Worm (Caenorhabditis elegans) whole organism, L4/young adult: ENCODE measurements around the gene nlr-1.
"Not testable (repeated sequence)": the region's sequence is repeated elsewhere in the genome, so short reads cannot be mapped to it uniquely, and the experiment has no call there.

ENCODE experiments used
- W03F9.2 ChIP-seq: fragments of 150-350 bp; optimal IDR thresholded peaks from 2 replicates; lab custom pipeline; 2014; ENCODE audit warnings: missing biosample characterization, missing genetic modification characterization
- dao-5 ChIP-seq: sonication (generic microtip); optimal IDR thresholded peaks from 2 replicates; lab custom pipeline; 2016; ENCODE audit warnings: missing genotype, missing genetic modification characterization, moderate library complexity, missing compliant biosample characterization
- him-1 ChIP-seq: sonication (generic microtip); optimal IDR thresholded peaks from 2 replicates; lab custom pipeline; 2016; ENCODE audit warnings: missing genotype, missing genetic modification reagents, missing genetic modification characterization, missing compliant biosample characterization

nlr-1 gene

DNA sequence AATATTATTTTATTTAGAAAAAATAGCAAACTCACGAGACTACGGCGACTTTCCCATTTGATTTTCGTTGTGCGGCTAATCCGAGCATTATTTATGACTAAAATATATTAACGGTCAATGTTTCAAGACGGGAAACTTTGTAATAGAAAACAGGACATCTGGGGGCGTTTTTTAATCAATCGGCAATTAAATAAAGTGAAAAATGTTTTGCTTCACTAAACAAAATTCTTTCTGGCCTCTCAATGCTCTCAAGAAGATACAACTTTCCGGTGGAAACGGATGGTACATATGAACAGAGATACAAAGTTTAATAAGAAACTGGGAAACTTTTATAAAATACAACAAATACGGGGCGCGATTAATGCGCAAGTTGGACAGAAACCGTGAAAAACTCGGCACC lies 27.3 kb downstream of the nlr-1 start, which contains the start of gene B0001.2:
Gene B0001.2, minus strand, starts transcription at position 101 of the 400 bp plus-strand sequence.
- TF ChIP-seq W03F9.2 (tag; lab: Kevin White, UChicago) (no peak), him-1 (tag; lab: Kevin White, UChicago) (no peak), dao-5 (no peak)

DNA sequence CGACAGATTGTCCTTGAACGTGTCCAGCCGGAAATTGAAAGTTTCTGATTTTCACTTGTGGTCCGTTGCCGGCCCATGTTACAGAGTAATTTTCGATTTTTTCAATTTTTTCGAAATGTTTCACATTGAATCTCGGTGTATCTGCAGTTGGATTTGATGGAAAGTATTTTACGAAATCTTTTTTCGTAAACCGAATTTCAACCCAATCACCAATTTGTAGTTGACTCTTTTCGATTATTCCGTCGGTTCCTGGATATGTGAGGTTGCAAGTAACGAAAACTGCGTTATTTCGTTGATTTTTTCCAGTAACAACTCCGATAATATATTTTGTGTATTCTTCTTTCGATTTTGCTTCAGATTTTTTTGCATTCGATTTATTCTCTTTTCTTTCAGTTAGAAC lies 28.5 kb downstream of the nlr-1 start:
- no peak for TF ChIP-seq him-1 (tag; lab: Kevin White, UChicago)

DNA sequence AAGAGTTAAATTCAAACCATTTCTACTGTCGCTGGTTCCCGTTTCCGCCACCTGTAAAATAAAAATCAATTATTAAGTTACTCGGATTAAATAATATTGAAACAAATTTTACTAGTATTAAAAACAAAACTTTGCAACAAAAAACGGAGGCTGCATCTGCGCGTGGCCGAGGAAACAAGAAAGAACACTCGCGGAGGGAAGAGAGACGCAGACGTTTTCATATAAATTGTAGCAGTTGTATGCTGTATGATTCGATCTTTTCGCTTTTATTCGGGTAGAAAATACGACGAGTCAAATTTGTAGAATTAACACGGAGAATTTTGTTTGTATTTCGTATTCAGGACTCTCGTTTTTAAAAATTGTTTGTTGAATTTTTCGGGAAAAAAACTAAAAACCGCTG lies 32.5 kb downstream of the nlr-1 start, which contains the start of gene B0001.3:
Gene B0001.3, minus strand, starts transcription at position 55 of the 400 bp plus-strand sequence.
- no peak for TF ChIP-seq him-1 (tag; lab: Kevin White, UChicago)
- no peak for TF ChIP-seq W03F9.2 (tag; lab: Kevin White, UChicago)
- no peak for TF ChIP-seq dao-5

DNA sequence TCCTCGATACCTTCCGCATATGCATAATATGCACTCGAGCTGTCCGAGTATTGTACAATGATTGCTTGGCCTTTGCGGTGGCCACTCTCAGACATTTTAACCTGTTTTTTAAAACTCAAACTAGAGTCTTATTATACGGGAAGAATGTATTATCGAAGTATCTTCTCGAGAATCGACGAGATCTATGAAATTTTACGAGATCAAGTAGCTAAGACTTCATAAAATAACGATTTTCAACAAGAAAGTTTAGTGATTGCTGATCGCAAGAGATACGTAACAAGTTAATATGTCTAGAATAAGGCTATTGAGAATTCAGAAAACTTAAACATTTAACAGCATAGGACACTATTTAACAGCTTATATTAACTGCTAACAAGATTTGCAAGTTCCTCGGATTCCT lies 34.9 kb downstream of the nlr-1 start, which contains the start of gene B0001.5:
Gene B0001.5, minus strand, starts transcription at position 101 of the 400 bp plus-strand sequence.
- TF ChIP-seq W03F9.2 (tag; lab: Kevin White, UChicago) (no peak), him-1 (tag; lab: Kevin White, UChicago) (no peak), dao-5 (no peak)

DNA sequence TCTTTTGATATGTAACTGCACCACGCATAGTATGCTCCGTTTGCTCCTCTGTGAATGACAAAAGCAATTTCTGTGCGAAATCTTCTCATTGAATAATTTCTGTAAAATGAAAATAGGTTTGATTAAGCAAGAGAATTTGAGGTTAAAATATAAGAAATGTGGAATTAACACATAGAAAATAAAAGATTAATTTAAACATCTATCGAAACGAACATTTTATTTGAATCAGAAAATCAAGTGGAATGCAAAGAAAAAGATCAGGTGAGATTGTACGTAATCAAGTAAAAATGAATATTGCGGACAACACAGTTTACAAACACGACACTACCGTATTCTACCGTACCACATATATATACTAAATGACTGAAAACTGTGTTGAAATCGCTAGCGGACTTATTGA lies 37.2 kb downstream of the nlr-1 start, which contains the start of gene B0001.8:
Gene B0001.8, minus strand, starts transcription at position 101 of the 400 bp plus-strand sequence.
- TF ChIP-seq dao-5 = no peak
- TF ChIP-seq W03F9.2 (tag; lab: Kevin White, UChicago) = no peak
- TF ChIP-seq him-1 (tag; lab: Kevin White, UChicago) = no peak

DNA sequence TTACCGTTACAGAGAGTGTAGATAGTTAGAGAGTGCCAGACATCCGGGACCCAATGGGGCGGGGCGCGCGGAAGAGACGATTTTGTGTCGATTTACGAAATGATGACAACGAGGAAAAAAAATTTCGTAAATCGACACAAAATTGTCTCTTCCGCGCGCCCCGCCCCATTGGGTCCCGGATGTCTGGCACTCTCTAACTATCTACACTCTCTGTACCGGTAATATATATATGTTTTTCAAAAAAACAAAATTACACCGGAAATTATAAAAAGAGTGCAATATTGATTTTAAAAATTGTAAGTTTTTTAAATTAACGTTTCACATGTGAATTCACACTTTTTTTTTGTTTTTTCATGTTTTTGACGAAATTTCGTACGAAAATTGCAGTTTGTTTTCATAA lies 40.0 kb downstream of the nlr-1 start, which contains the start of gene B0001.4:
Gene B0001.4, minus strand, starts transcription at position 101 of the 400 bp plus-strand sequence.
- TF ChIP-seq dao-5; W03F9.2 (tag; lab: Kevin White, UChicago); him-1 (tag; lab: Kevin White, UChicago): not testable (repeated sequence)

DNA sequence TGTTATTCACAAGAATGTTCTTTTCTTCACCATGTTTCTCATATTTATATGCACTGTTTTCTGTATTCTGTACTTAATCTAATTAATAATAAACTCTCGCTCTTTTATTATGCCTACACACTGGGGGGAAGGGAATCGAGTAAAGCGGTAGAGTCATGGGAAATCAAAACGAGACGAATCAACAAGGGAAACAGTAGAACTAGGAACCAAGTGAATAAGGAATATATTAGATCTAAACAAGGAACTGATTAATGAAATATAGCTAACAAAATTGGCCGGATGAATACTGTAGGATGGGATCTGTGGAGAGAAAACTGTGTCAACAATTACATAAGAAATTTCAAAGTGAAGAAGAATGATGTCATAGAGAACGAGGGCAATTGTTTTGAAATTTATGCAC lies 43.1 kb downstream of the nlr-1 start:
- TF ChIP-seq dao-5 = no peak
- no peak for TF ChIP-seq W03F9.2 (tag; lab: Kevin White, UChicago)
- TF ChIP-seq him-1 (tag; lab: Kevin White, UChicago) = no peak

DNA sequence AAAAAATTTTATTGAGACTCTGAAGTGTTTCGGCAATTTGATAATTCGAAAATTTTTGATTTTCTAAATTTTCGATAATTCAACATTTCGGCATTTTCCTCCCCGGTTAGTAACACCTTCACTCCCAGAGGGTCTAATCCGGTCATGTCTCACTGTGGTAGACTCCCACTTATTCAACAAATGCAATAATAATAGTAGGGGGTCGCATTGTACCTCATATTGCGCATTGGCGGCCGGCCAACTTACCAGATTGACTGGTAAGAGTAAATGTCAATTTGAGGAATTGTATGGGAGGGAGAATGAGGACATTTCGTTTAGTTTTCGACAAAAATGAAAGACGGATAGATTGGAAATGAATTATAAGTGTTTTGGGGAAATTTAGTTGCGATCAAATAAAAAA lies 44.4 kb downstream of the nlr-1 start:
- TF ChIP-seq him-1 (tag; lab: Kevin White, UChicago) (no peak), W03F9.2 (tag; lab: Kevin White, UChicago) (no peak), dao-5 (no peak)

DNA sequence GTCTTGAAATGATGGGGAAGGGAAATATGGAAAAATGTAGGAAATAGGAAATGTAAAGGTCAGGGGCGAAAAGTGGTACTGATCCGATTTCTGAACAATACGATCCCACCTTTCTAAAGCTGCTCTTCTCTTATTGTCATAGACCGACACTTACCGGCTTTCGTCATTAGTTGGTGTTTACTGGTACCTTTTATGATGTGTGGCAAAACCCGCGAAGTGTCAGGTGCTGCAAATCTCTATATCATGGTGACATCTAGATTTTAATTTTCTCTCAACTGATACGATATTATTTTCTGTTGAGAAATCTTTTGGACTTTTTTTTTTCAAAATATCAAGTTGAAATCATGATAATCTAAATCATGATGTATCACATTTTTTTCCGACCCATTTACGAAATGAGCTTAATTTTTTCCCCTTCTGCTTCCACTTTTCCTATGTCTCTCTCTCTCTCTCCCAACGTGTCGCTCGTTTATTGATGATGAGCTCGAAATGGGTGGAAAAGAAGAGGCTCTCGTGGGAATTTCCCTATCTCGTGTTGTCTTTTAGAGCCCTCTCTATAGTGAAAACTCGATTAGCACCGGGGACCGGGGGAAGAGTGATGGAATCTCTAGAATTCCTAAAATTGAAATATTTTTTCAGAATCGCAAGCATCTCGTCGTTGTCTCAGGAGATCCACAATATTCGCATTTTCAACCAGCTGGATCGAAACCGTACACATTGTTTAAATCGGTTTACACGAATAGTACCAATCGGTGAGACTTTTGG lies 46.6 kb downstream of the nlr-1 start:
- TF ChIP-seq him-1 (tag; lab: Kevin White, UChicago) (no peak), W03F9.2 (tag; lab: Kevin White, UChicago) (no peak), dao-5 (no peak)

DNA sequence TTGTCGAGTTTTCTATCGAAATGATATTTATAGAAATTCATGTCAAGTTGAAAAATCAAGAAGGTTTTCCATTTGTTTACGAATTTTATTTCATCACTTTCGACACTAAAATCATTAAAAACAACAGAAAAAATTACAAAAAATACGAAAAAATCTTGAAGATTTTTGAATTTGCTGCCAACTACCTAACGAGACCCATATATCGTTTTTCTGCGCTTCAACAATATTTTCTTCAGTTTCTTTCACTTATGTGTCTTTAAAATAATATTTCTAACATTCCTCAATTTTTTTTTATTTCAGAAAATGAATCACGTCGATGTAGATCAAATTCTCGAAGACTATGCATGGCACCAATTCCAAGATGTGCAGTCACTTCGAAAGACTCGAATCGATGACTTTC lies 48.9 kb downstream of the nlr-1 start, which contains the start of gene lin-24:
Gene lin-24, plus strand, starts transcription at position 301 of the 400 bp plus-strand sequence.
- no peak for TF ChIP-seq him-1 (tag; lab: Kevin White, UChicago)
- TF ChIP-seq W03F9.2 (tag; lab: Kevin White, UChicago) = no peak
- TF ChIP-seq dao-5 = no peak

DNA sequence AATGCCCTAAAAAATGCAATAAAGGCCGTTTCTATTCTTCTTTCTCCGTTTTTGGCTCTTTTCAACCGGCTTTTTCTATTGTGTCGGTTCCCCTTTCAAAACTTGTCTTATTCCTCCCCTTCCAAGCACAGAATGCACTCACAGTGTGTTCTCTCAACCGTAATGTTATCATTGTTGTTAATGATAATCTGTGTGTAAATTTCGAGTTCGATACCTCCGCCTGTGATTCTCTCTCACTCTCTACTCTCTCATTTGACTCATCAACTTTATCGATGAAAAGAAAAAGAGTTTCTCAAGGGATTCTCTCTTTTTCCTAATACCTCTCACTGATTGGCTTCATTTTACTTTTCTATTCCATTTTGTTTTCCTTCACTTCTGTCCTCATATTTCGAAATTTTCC lies 49.4 kb downstream of the nlr-1 start:
- TF ChIP-seq W03F9.2 (tag; lab: Kevin White, UChicago) (no peak), dao-5 (no peak), him-1 (tag; lab: Kevin White, UChicago) (no peak)

DNA sequence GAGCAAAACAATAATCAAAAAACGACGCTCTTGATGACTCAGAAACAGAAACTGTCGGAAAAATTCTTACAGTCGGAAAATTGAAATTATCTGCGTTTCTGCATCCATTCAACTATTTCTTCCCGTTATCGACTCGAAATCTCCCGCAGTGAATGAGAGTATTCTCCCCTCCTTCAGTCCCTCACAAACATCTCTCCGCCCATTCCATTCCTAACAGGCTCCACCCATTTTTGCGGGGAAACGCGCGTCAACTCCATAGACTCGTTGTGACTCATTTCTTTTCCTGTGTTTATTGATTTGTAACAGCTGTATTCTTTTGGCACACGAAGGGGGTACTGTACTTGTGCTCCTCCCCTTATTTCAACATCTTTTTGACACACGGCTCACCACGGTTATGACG lies 50.3 kb downstream of the nlr-1 start:
- no peak for TF ChIP-seq him-1 (tag; lab: Kevin White, UChicago)
- TF ChIP-seq W03F9.2 (tag; lab: Kevin White, UChicago) = no peak
- no peak for TF ChIP-seq dao-5

DNA sequence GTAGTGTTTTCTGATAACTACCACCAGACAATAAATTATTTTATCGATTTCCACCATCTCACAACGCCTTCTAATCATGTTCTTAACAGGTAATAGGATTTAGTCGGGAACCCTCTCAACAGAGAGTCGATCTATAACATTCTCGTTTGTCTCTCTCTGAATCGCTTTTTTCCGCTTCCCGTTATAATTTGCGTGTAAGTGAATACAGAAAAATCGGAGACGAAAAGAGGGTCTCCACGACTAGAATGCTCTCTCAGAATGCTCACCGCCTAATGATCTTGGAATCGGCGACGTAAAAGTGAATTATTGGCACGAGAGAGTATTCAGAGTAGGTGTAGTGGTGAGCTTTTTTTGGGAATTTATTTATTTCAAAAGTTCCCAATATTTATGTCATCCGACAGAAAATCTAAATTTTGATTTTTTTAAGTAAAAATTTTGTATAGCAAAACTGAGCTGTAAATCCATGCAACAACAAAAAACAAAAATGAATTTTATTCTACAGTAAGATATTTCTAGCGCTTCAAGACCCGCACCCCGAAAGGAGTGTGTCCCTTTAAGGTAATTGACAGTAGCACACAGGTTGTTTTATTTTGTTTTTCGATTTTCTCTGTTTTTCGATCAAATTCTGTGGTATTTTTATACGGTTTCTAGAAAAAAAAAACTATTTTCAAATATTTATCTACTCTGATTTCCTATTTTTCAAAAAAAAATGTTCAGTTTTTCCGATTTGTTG lies 51.2 kb downstream of the nlr-1 start:
- TF ChIP-seq W03F9.2 (tag; lab: Kevin White, UChicago) = no peak
- no peak for TF ChIP-seq dao-5
- no peak for TF ChIP-seq him-1 (tag; lab: Kevin White, UChicago)
